Worm (Caenorhabditis elegans) whole organism, L4 larva: ENCODE data around the gene mam-2.

Experiments used
- Y105C5A.15 ChIP-seq: fragments of 200-800 bp; sonication (Bioruptor generic); IDR thresholded peaks from 2 replicates; pipeline ENCODE4 v1.3.6; 2022; ENCODE audit warnings: missing genetic modification characterization, missing compliant biosample characterization
- fkh-10 ChIP-seq: fragments of 150-350 bp; optimal IDR thresholded peaks from 2 replicates; lab custom pipeline; 2014; ENCODE audit warnings: missing biosample characterization, missing genetic modification reagents, missing genetic modification characterization
- hlh-30 ChIP-seq: sonication (generic microtip); optimal IDR thresholded peaks from 2 replicates; lab custom pipeline; 2017; ENCODE audit warnings: antibody characterized with exemption, mild to moderate bottlenecking, missing genetic modification characterization, missing compliant biosample characterization; ENCODE audit not compliant: insufficient read depth
- jun-1 ChIP-seq: fragments of 150-350 bp; optimal IDR thresholded peaks from 2 replicates; lab custom pipeline; 2014; ENCODE audit warnings: missing biosample characterization, missing genetic modification reagents, missing genetic modification characterization
- lin-13 ChIP-seq: fragments of 150-350 bp; optimal IDR thresholded peaks from 2 replicates; lab custom pipeline; 2014; ENCODE audit warnings: missing biosample characterization, missing genetic modification reagents, missing genetic modification characterization
- lin-15B ChIP-seq: fragments of 150-350 bp; sonication (generic microtip); optimal IDR thresholded peaks from 3 replicates; lab custom pipeline; 2014; ENCODE audit warnings: missing biosample characterization, missing genetic modification characterization
- lir-3 ChIP-seq: sonication (generic microtip); optimal IDR thresholded peaks from 2 replicates; lab custom pipeline; 2016; ENCODE audit warnings: mild to moderate bottlenecking, missing genetic modification characterization, missing compliant biosample characterization
- mep-1 ChIP-seq: fragments of 150-350 bp; sonication (generic microtip); optimal IDR thresholded peaks from 3 replicates; lab custom pipeline; 2014; ENCODE audit warnings: missing biosample characterization, missing genetic modification characterization
- mxl-2 ChIP-seq: fragments of 200-800 bp; sonication (Bioruptor generic); conservative IDR thresholded peaks from 2 replicates; pipeline ENCODE4 v1.3.6; 2022; ENCODE audit warnings: missing genetic modification reagents, missing genetic modification characterization, missing compliant biosample characterization
- nhr-10 ChIP-seq: fragments of 150-350 bp; optimal IDR thresholded peaks from 2 replicates; lab custom pipeline; 2014; ENCODE audit warnings: missing biosample characterization, missing genetic modification characterization
- nhr-48 ChIP-seq: sonication (generic microtip); optimal IDR thresholded peaks from 2 replicates; lab custom pipeline; 2016; ENCODE audit warnings: mild to moderate bottlenecking, missing genetic modification characterization, missing compliant biosample characterization
- skn-1 ChIP-seq: fragments of 150-350 bp; optimal IDR thresholded peaks from 2 replicates; lab custom pipeline; 2014; ENCODE audit warnings: missing biosample characterization, missing genetic modification characterization

DNA sequence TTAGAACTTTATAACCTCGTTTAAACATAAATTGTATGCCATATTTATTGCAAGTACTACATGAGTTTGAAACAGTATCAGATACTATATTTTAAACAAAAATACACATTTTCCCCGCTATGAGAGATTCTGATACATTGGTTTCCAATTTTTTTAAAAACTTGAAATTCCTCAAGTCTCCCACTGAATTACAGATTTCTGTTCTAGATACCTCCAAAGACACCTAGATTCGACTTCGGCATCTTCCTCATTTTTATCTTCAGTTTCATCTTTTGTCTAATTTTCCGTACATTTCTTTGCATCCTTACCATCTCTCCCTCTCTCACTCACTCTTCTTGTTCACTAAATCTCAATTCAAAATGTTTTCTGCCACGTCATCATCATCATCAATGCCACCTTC, 19.1 kb upstream of the mam-2 start, which contains the start of gene T13H10.2:
- TF ChIP-seq nhr-48 (tag; lab: Kevin White, UChicago), result no peak
- no peak for TF ChIP-seq lir-3 (tag; lab: Kevin White, UChicago)
- no peak for TF ChIP-seq Y105C5A.15
- TF ChIP-seq mxl-2 (GFP tag; lab: Robert Waterston, UW), result no peak
- TF ChIP-seq skn-1 (tag; lab: Kevin White, UChicago), result no peak
- no peak for TF ChIP-seq lin-15B (tag; lab: Kevin White, UChicago)
- no peak for TF ChIP-seq hlh-30 (tag; lab: Kevin White, UChicago)
- TF ChIP-seq jun-1 (tag; lab: Kevin White, UChicago), result no peak
- TF ChIP-seq mep-1 (tag; lab: Kevin White, UChicago), result no peak
- no peak for TF ChIP-seq fkh-10 (GFP tag; lab: Kevin White, UChicago)
- TF ChIP-seq lin-13 (GFP tag; lab: Kevin White, UChicago), result no peak
- no peak for TF ChIP-seq nhr-10 (tag; lab: Kevin White, UChicago)
